Fruit fly (Drosophila melanogaster) whole organism, embryonic: ENCODE results near the gene CG9471.

ENCODE experiments used
- Asciz ChIP-seq: fragments of 200-800 bp; sonication (Bioruptor generic); optimal IDR thresholded peaks from 2 replicates; lab custom pipeline; 2017; ENCODE audit warnings: missing biosample characterization, mild to moderate bottlenecking, missing genetic modification characterization, missing genetic modification reagents
- Atf6 ChIP-seq: fragments of 200-800 bp; sonication (Bioruptor generic); IDR thresholded peaks from 2 replicates; pipeline ENCODE4 v1.3.6; 2022; ENCODE audit warnings: missing biosample characterization, missing genetic modification characterization
- Bteb2 ChIP-seq: fragments of 200-800 bp; sonication (Bioruptor generic); optimal IDR thresholded peaks from 2 replicates; lab custom pipeline; 2016; ENCODE audit warnings: missing biosample characterization, missing genetic modification characterization
- CG10209 ChIP-seq: fragments of 200-800 bp; sonication (Bioruptor generic); optimal IDR thresholded peaks from 3 replicates; lab custom pipeline; 2017; ENCODE audit warnings: missing biosample characterization, mild to moderate bottlenecking, missing genetic modification characterization, missing genetic modification reagents
- CG12299 ChIP-seq: fragments of 200-800 bp; sonication (Bioruptor generic); optimal IDR thresholded peaks from 2 replicates; lab custom pipeline; 2018; ENCODE audit warnings: missing biosample characterization, mild to moderate bottlenecking, missing genetic modification characterization
- CG13296 ChIP-seq: fragments of 200-800 bp; sonication (Bioruptor generic); optimal IDR thresholded peaks from 3 replicates; lab custom pipeline; 2018; ENCODE audit warnings: missing biosample characterization, mild to moderate bottlenecking, missing genetic modification characterization
- CG1529 ChIP-seq: fragments of 200-800 bp; sonication (Bioruptor generic); optimal IDR thresholded peaks from 3 replicates; lab custom pipeline; 2018; ENCODE audit warnings: missing biosample characterization, missing genetic modification characterization
- CG16815 ChIP-seq: fragments of 200-800 bp; sonication (Bioruptor generic); optimal IDR thresholded peaks from 3 replicates; lab custom pipeline; 2017; ENCODE audit warnings: missing biosample characterization, mild to moderate bottlenecking, missing genetic modification characterization
- CG17568 ChIP-seq: fragments of 200-800 bp; sonication (Bioruptor generic); optimal IDR thresholded peaks from 2 replicates; lab custom pipeline; 2018; ENCODE audit warnings: missing biosample characterization, mild to moderate bottlenecking, missing genetic modification characterization, moderate library complexity
- CG18476 ChIP-seq: fragments of 200-800 bp; sonication (Bioruptor generic); optimal IDR thresholded peaks from 2 replicates; lab custom pipeline; 2016; ENCODE audit warnings: missing biosample characterization, mild to moderate bottlenecking, missing genetic modification characterization
- CG18599 ChIP-seq: fragments of 200-800 bp; sonication (Bioruptor generic); optimal IDR thresholded peaks from 3 replicates; lab custom pipeline; 2017; ENCODE audit warnings: missing biosample characterization, missing genetic modification characterization, mild to moderate bottlenecking, moderate library complexity, missing genetic modification reagents
- CG2120 ChIP-seq: fragments of 200-800 bp; sonication (Bioruptor generic); optimal IDR thresholded peaks from 3 replicates; lab custom pipeline; 2016; ENCODE audit warnings: missing biosample characterization, missing genetic modification characterization
- CG32532 ChIP-seq: fragments of 200-800 bp; sonication (Bioruptor generic); IDR thresholded peaks from 2 replicates; pipeline ENCODE4 v1.3.6; 2022; ENCODE audit warnings: missing biosample characterization, missing genetic modification characterization
- CG33213 ChIP-seq: fragments of 200-800 bp; sonication (Bioruptor generic); optimal IDR thresholded peaks from 3 replicates; lab custom pipeline; 2016; ENCODE audit warnings: missing biosample characterization, missing genetic modification characterization
- CG3726 ChIP-seq: fragments of 200-800 bp; sonication (Bioruptor generic); IDR thresholded peaks from 3 replicates; pipeline ENCODE4, ENCODE4 v1.3.6; 2022; ENCODE audit warnings: missing biosample characterization, missing genetic modification characterization
- CG4328 ChIP-seq: fragments of 200-800 bp; sonication (Bioruptor generic); optimal IDR thresholded peaks from 3 replicates; lab custom pipeline; 2017; ENCODE audit warnings: missing biosample characterization, missing genetic modification reagents, missing genetic modification characterization
- CG4707 ChIP-seq: fragments of 200-800 bp; sonication (Bioruptor generic); optimal IDR thresholded peaks from 2 replicates; lab custom pipeline; 2018; ENCODE audit warnings: missing biosample characterization, mild to moderate bottlenecking, missing genetic modification characterization, moderate library complexity
- CG6689 ChIP-seq: fragments of 200-800 bp; sonication (Bioruptor generic); IDR thresholded peaks from 2 replicates; pipeline ENCODE4 v1.3.6; 2022; ENCODE audit warnings: missing biosample characterization, missing genetic modification characterization
- CG6791 ChIP-seq: fragments of 200-800 bp; sonication (Bioruptor generic); IDR thresholded peaks from 3 replicates; pipeline ENCODE4 v1.3.6; 2022; ENCODE audit warnings: missing biosample characterization, missing genetic modification characterization; ENCODE audit not compliant: partially characterized antibody
- CG7963 ChIP-seq: fragments of 200-800 bp; sonication (Bioruptor generic); IDR thresholded peaks from 3 replicates; pipeline ENCODE4 v1.3.6; 2022; ENCODE audit warnings: missing biosample characterization, missing genetic modification characterization; ENCODE audit not compliant: partially characterized antibody
- CG9609 ChIP-seq: fragments of 200-800 bp; sonication (Bioruptor generic); optimal IDR thresholded peaks from 3 replicates; lab custom pipeline; 2016; ENCODE audit warnings: missing biosample characterization, missing genetic modification characterization
- CG9817 ChIP-seq: fragments of 200-800 bp; sonication (Bioruptor generic); optimal IDR thresholded peaks from 2 replicates; lab custom pipeline; 2018; ENCODE audit warnings: missing biosample characterization, mild to moderate bottlenecking, missing genetic modification characterization, moderate library complexity
- CTCF ChIP-seq: fragments of 200-800 bp; sonication (Bioruptor generic); optimal IDR thresholded peaks from 2 replicates; lab custom pipeline; 2017; ENCODE audit warnings: missing biosample characterization, mild to moderate bottlenecking, missing genetic modification characterization, moderate library complexity
- Elba2 ChIP-seq: fragments of 200-800 bp; sonication (Bioruptor generic); optimal IDR thresholded peaks from 3 replicates; lab custom pipeline; 2016; ENCODE audit warnings: missing biosample characterization, missing genetic modification characterization
- Gsc ChIP-seq: fragments of 200-800 bp; sonication (Bioruptor generic); IDR thresholded peaks from 2 replicates; pipeline ENCODE4 v1.3.6; 2022; ENCODE audit warnings: missing biosample characterization, missing genetic modification characterization
- Hmx ChIP-seq: fragments of 200-800 bp; sonication (Bioruptor generic); optimal IDR thresholded peaks from 2 replicates; lab custom pipeline; 2016; ENCODE audit warnings: missing biosample characterization, missing genetic modification characterization
- Kr ChIP-seq: fragments of 200-800 bp; sonication (Bioruptor generic); optimal IDR thresholded peaks from 2 replicates; lab custom pipeline; 2017; ENCODE audit warnings: missing biosample characterization, mild to moderate bottlenecking, missing genetic modification characterization
- Max ChIP-seq: fragments of 200-800 bp; sonication (Bioruptor generic); optimal IDR thresholded peaks from 2 replicates; lab custom pipeline; 2016; ENCODE audit warnings: missing biosample characterization, mild to moderate bottlenecking, missing genetic modification characterization
- NFAT ChIP-seq: fragments of 200-800 bp; sonication (Bioruptor generic); IDR thresholded peaks from 2 replicates; pipeline ENCODE4 v1.3.6; 2022; ENCODE audit warnings: missing biosample characterization, missing genetic modification characterization
- Neu2 ChIP-seq: fragments of 200-800 bp; sonication (Bioruptor generic); optimal IDR thresholded peaks from 3 replicates; lab custom pipeline; 2016; ENCODE audit warnings: missing biosample characterization, missing genetic modification characterization, borderline replicate concordance
- Optix ChIP-seq: fragments of 200-800 bp; sonication (Bioruptor generic); IDR thresholded peaks from 3 replicates; pipeline ENCODE4 v1.3.6; 2022; ENCODE audit warnings: missing biosample characterization, missing genetic modification characterization
- Side ChIP-seq: fragments of 200-800 bp; sonication (Bioruptor generic); optimal IDR thresholded peaks from 2 replicates; lab custom pipeline; 2016; ENCODE audit warnings: missing biosample characterization, missing genetic modification characterization
- Sry-β ChIP-seq: fragments of 200-800 bp; sonication (Bioruptor generic); optimal IDR thresholded peaks from 2 replicates; lab custom pipeline; 2018; ENCODE audit warnings: missing biosample characterization, mild to moderate bottlenecking, missing genetic modification characterization, moderate library complexity
- dmrt11E ChIP-seq: fragments of 200-800 bp; sonication (Bioruptor generic); optimal IDR thresholded peaks from 3 replicates; lab custom pipeline; 2018; ENCODE audit warnings: missing biosample characterization, mild to moderate bottlenecking, missing genetic modification characterization, moderate library complexity
- eyg ChIP-seq: fragments of 200-800 bp; sonication (Bioruptor generic); optimal IDR thresholded peaks from 3 replicates; lab custom pipeline; 2016; ENCODE audit warnings: missing biosample characterization, missing genetic modification characterization
- fu2 ChIP-seq: fragments of 200-800 bp; sonication (Bioruptor generic); optimal IDR thresholded peaks from 2 replicates; lab custom pipeline; 2016; ENCODE audit warnings: missing biosample characterization, missing genetic modification characterization
- gem ChIP-seq: fragments of 200-800 bp; sonication (Bioruptor generic); optimal IDR thresholded peaks from 2 replicates; lab custom pipeline; 2019; ENCODE audit warnings: missing biosample characterization, mild to moderate bottlenecking, missing genetic modification characterization, moderate library complexity
- gt ChIP-seq: fragments of 200-800 bp; sonication (Bioruptor generic); IDR thresholded peaks from 2 replicates; pipeline ENCODE4 v1.3.6; 2022; ENCODE audit warnings: missing biosample characterization, missing genetic modification characterization
- knrl ChIP-seq: fragments of 200-800 bp; sonication (Bioruptor generic); IDR thresholded peaks from 3 replicates; pipeline ENCODE4 v1.3.6; 2022; ENCODE audit warnings: missing biosample characterization, missing genetic modification characterization; ENCODE audit not compliant: partially characterized antibody
- lbe ChIP-seq: fragments of 200-800 bp; sonication (Bioruptor generic); optimal IDR thresholded peaks from 2 replicates; lab custom pipeline; 2016; ENCODE audit warnings: missing biosample characterization, mild to moderate bottlenecking, missing genetic modification characterization
- lola ChIP-seq, 3 experiments: fragments of >200 bp in 2 of 3; fragments of 200-800 bp in 1 of 3; sonication (Bioruptor generic) in 1 of 3; optimal IDR thresholded peaks; 2 replicates each; lab custom pipeline; 2017 to 2019; ENCODE audit warnings: missing biosample characterization in 3 of 3, missing genetic modification characterization in 3 of 3, mild to moderate bottlenecking in 1 of 3, moderate library complexity in 1 of 3
- psq ChIP-seq: fragments of 200-800 bp; sonication (Bioruptor generic); optimal IDR thresholded peaks from 2 replicates; lab custom pipeline; 2017; ENCODE audit warnings: missing biosample characterization, missing genetic modification characterization
- row ChIP-seq: fragments of 200-800 bp; sonication (Bioruptor generic); IDR thresholded peaks from 3 replicates; pipeline ENCODE4 v1.3.6; 2022; ENCODE audit warnings: missing biosample characterization, missing genetic modification characterization
- sc ChIP-seq, 3 experiments: fragments of >200 bp in 2 of 3; fragments of 200-800 bp in 1 of 3; sonication (Bioruptor generic) in 1 of 3; optimal IDR thresholded peaks; 2 replicates in 2 of 3; 3 replicates in 1 of 3; lab custom pipeline; 2017; ENCODE audit warnings: mild to moderate bottlenecking in 1 of 3, missing biosample characterization in 1 of 3, missing genetic modification characterization in 1 of 3, missing genetic modification reagents in 1 of 3
- slp2 ChIP-seq: fragments of 200-800 bp; sonication (Bioruptor generic); optimal IDR thresholded peaks from 2 replicates; lab custom pipeline; 2016; ENCODE audit warnings: missing biosample characterization, missing genetic modification characterization
- sr ChIP-seq: fragments of 200-800 bp; sonication (Bioruptor generic); IDR thresholded peaks from 3 replicates; pipeline ENCODE4 v1.3.6; 2022; ENCODE audit warnings: missing biosample characterization, missing genetic modification characterization
- yki ChIP-seq: fragments of >200 bp; optimal IDR thresholded peaks from 3 replicates; lab custom pipeline; 2018
- zen2 ChIP-seq: fragments of 200-800 bp; sonication (Bioruptor generic); IDR thresholded peaks from 3 replicates; pipeline ENCODE4 v1.3.6; 2022; ENCODE audit warnings: missing biosample characterization, missing genetic modification characterization; ENCODE audit not compliant: partially characterized antibody

CG9471 gene

DNA sequence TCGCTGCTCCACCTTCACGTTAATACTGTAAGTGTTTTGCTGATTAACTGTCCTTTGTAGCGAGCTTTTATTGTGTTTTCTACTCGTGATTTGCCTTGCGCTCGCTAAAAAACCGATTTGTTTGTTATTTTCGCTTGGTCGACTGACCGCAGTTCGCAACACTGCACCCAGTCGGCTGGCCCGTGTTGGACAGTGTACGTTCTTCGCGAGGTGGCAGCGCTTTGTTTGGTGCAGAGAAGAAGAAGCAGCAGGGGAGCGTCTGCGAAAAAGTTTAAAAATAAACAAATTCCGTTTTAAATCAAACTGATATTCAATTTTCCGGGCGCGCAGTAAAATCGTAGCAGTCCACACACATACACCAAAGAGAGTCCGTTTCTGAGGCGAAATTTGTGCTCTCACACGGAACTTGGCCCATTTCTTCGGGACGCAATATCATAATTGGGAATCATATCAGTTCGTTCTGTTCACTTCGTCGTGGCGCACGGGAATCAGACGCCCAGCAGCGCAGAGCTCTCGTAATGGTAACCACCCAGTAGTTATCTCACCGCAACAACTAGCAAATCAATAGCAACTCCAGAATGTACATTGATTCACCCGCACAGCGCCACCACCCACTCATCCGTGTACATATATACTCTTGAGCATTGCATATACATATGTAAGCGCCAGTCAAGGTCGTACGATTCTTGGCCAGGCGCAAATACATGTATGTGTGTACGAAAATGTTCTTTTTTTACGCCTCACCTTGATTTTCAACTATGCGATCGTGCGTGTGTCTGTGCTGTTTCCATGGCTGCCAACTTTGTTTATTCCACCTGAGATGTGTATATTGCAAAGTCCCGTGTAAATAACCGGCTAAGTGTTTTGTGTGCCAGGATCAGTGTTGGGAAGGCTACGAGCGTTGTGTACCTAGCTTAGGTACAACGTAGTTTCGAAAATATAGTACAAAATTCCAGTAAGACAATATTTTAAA is 3.4 kb downstream of the CG9471 start, which contains the start of gene Naa80 (continued):
- no peak for TF ChIP-seq psq
- no peak for TF ChIP-seq lola (GFP tag; optimal IDR thresholded peaks at IDR 0.05; lab: Kevin White, UChicago)
- peak; percentile 74 for TF ChIP-seq CG18599
- TF ChIP-seq CG9609 (GFP tag; lab: Kevin White, UChicago) = peak; percentile 78
- peak; percentile 31 for TF ChIP-seq CG12299 (tag; lab: Kevin White, UChicago)
- TF ChIP-seq zen2 (GFP tag; lab: Robert Waterston, UW) = no peak
- peak; percentile 64 for TF ChIP-seq CG13296 (GFP tag; lab: Kevin White, UChicago)
- TF ChIP-seq CG4328 (GFP tag; lab: Kevin White, UChicago) = peak; percentile 1
- no peak for TF ChIP-seq CG17568 (GFP tag; lab: Kevin White, UChicago)
- peak; percentile 89 for TF ChIP-seq CG2120 (GFP tag; lab: Kevin White, UChicago)
- no peak for TF ChIP-seq Kr (GFP tag; lab: Kevin White, UChicago)
- peak; percentile 57 for TF ChIP-seq CG33213 (GFP tag; lab: Kevin White, UChicago)
- no peak for TF ChIP-seq sc (optimal IDR thresholded peaks at IDR 0.05; lab: Kevin White, UChicago)
- no peak for TF ChIP-seq sc (GFP tag; optimal IDR thresholded peaks at IDR 0.05; lab: Kevin White, UChicago)
- TF ChIP-seq Side (GFP tag; lab: Kevin White, UChicago) = peak; percentile 83
- no peak for TF ChIP-seq CG1529 (GFP tag; lab: Kevin White, UChicago)
- TF ChIP-seq Sry-β (GFP tag; lab: Kevin White, UChicago) = no peak
- TF ChIP-seq CG3726 (GFP tag; lab: Robert Waterston, UW) = no peak
- no peak for TF ChIP-seq gem (tag; lab: Kevin White, UChicago)
- peak; percentile 54 for TF ChIP-seq CG10209 (GFP tag; lab: Kevin White, UChicago)
- no peak for TF ChIP-seq sr
- no peak for TF ChIP-seq Asciz (GFP tag; lab: Kevin White, UChicago)
- TF ChIP-seq Hmx (GFP tag; lab: Kevin White, UChicago) = no peak
- peak; percentile 7 for TF ChIP-seq CG4707 (GFP tag; lab: Kevin White, UChicago)
- no peak for TF ChIP-seq Neu2 (GFP tag; lab: Kevin White, UChicago)
- peak; percentile 63 for TF ChIP-seq lbe (GFP tag; lab: Kevin White, UChicago)
- peak; percentile 16 for TF ChIP-seq dmrt11E
- peak; percentile 87 for TF ChIP-seq NFAT (GFP tag; lab: Robert Waterston, UW)
- no peak for TF ChIP-seq Gsc (GFP tag; lab: Robert Waterston, UW)
- peak; percentile 48; the same call in 2 of the 3 replicates for TF ChIP-seq row (GFP tag; lab: Robert Waterston, UW)
- peak; percentile 43 for TF ChIP-seq CG18476 (GFP tag; lab: Kevin White, UChicago)
- peak; percentile 61; the same call in 1 of the 2 replicates for TF ChIP-seq CG32532 (GFP tag; lab: Robert Waterston, UW)
- TF ChIP-seq gt (GFP tag; lab: Robert Waterston, UW) = no peak
- peak; percentile 60 for TF ChIP-seq CG9817 (tag; lab: Kevin White, UChicago)
- TF ChIP-seq CG6791 = peak; percentile 61; the same call in 1 of the 3 replicates
- no peak for TF ChIP-seq CG7963
- TF ChIP-seq Atf6 (GFP tag; lab: Robert Waterston, UW) = peak; percentile 29; the same call in 1 of the 2 replicates
- TF ChIP-seq CG16815 = peak; percentile 24
- peak; percentile 50 for TF ChIP-seq Bteb2
- no peak for TF ChIP-seq CG6689
- no peak for TF ChIP-seq Optix (GFP tag; lab: Robert Waterston, UW)
- TF ChIP-seq slp2 (GFP tag; lab: Kevin White, UChicago) = peak; percentile 6
- TF ChIP-seq yki = no peak
- peak; percentile 57 for TF ChIP-seq Max (GFP tag; lab: Kevin White, UChicago)
- peak; percentile 52; the same call in 1 of the 3 replicates for TF ChIP-seq knrl (GFP tag; lab: Robert Waterston, UW)
- peak; percentile 59 for TF ChIP-seq eyg (GFP tag; lab: Kevin White, UChicago)
- TF ChIP-seq CTCF = peak; percentile 37
- peak; percentile 86 for TF ChIP-seq fu2 (GFP tag; lab: Kevin White, UChicago)
- no peak for TF ChIP-seq Elba2 (GFP tag; lab: Kevin White, UChicago)
